Worm (Caenorhabditis elegans) whole organism, mixed stage, embryonic: Measurements from ENCODE around the gene dsl-4.

Source experiments
- blmp-1 ChIP-seq: fragments of 150-350 bp; optimal IDR thresholded peaks from 2 replicates; lab custom pipeline; 2014; ENCODE audit warnings: missing biosample characterization, missing genetic modification characterization
- ces-1 ChIP-seq: fragments of 150-350 bp; optimal IDR thresholded peaks from 2 replicates; lab custom pipeline; 2014; ENCODE audit warnings: missing biosample characterization, missing genetic modification reagents, missing genetic modification characterization
- elt-3 ChIP-seq: fragments of 150-350 bp; optimal IDR thresholded peaks from 2 replicates; lab custom pipeline; 2014; ENCODE audit warnings: missing biosample characterization, missing genetic modification characterization
- flh-1 ChIP-seq: fragments of 200-800 bp; sonication (Bioruptor generic); optimal IDR thresholded peaks from 2 replicates; lab custom pipeline; 2018; ENCODE audit warnings: mild to moderate bottlenecking, missing genetic modification characterization, moderate library complexity, missing compliant biosample characterization
- lin-13 ChIP-seq: fragments of 150-350 bp; optimal IDR thresholded peaks from 2 replicates; lab custom pipeline; 2014; ENCODE audit warnings: missing biosample characterization, missing genetic modification characterization
- lsy-2 ChIP-seq: fragments of 150-350 bp; optimal IDR thresholded peaks from 2 replicates; lab custom pipeline; 2014; ENCODE audit warnings: missing biosample characterization, missing genetic modification characterization
- snpc-4 ChIP-seq: fragments of 150-350 bp; optimal IDR thresholded peaks from 2 replicates; lab custom pipeline; 2014; ENCODE audit warnings: missing biosample characterization, missing genetic modification characterization

ce11 chrX:14044362-14044761 is 45.8 kb upstream of the dsl-4 start:
- no peak for TF ChIP-seq elt-3 (tag; lab: Kevin White, UChicago)
- no peak for TF ChIP-seq blmp-1
- TF ChIP-seq lsy-2 (tag; lab: Kevin White, UChicago): no peak
- TF ChIP-seq snpc-4 (tag; lab: Kevin White, UChicago): no peak
- no peak for TF ChIP-seq ces-1 (GFP tag; lab: Kevin White, UChicago)
- no peak for TF ChIP-seq lin-13 (tag; lab: Kevin White, UChicago)
- no peak for TF ChIP-seq flh-1 (GFP tag; lab: Kevin White, UChicago)
